Fruit fly (Drosophila melanogaster): Measurements from ENCODE around the gene jumu.
A peak's percentile ranks its signal among the peaks of the same experiment; 100 is the strongest.

jumu gene

DNA sequence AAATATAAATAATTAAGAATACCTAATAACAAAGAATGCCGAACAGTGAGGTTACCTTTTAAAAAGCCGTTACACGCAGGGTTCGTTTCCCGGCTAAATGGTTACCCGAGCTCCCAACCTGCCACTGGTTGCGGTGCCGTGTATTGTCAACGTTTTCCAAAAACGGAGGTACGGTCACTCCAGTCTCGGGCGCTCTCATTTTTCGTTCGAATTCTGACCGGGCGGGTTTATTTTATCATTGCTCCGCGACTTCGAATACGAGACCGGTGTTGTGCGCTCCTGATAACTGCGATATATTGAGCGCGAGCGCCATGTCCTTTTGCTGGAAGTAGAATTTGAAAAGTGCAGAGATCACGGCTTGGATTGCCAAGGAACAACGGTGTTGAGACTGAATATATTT is at the start of gene jumu:
TSS of gene jumu (plus strand) at position 196 of the 400 bp plus-strand sequence.
- TF ChIP-seq CG1620 (GFP tag; optimal IDR thresholded peaks at IDR 0.05), result no peak
- no peak for TF ChIP-seq Clk (GFP tag; optimal IDR thresholded peaks at IDR 0.05)
- peak; percentile 0 for TF ChIP-seq Mnt (GFP tag; optimal IDR thresholded peaks at IDR 0.05)
- TF ChIP-seq ovo (GFP tag; optimal IDR thresholded peaks at IDR 0.05), result peak; percentile 13
- no peak for TF ChIP-seq toe (GFP tag; optimal IDR thresholded peaks at IDR 0.05)
- no peak for TF ChIP-seq CG33017 (tag; optimal IDR thresholded peaks at IDR 0.05)
- TF ChIP-seq CG5204 (GFP tag; optimal IDR thresholded peaks at IDR 0.05), result no peak
- TF ChIP-seq bab1 (GFP tag; optimal IDR thresholded peaks at IDR 0.05), result peak; percentile 63
- TF ChIP-seq CG7101 (tag; optimal IDR thresholded peaks at IDR 0.05), result no peak
- no peak for TF ChIP-seq CG12768 (GFP tag; optimal IDR thresholded peaks at IDR 0.05)

DNA sequence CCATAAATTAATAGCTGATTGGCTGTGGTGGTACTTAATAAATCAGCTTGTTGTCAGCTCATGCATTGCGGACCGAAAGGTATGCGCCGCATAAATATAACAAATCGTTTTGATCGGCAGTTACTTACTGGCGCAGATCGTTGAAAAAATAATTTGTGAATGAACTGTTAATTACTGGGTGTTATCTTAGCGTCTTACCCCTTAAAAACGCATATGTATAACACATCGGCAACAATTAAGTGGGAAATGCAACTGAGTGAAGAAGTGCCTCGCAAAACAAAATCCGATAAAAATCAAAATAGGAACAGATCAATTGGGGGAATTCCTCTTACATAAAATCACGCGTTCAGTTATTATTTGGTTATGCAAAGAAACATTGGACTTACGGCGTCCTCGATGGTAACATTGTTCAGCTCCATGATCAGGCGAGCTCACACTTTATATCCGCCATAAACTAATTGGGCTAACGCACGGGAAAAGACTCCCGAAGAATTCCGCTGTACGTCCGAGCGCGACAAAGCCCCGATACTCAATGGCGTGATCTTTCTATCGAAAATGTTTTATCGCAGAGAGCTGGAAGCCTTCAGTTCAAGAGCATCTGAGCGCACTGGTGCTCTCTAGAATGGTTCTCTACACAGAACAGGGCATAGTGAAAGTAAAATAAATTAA is 38.8 kb upstream of the jumu start, which contains the start of gene CG6293:
TSS of gene CG6293 (minus strand) at position 538 of the 669 bp plus-strand sequence.
- TF ChIP-seq kay (GFP tag; ENCODE audit: borderline replicate concordance) (no peak), CG7101 (tag; optimal IDR thresholded peaks at IDR 0.05) (peak; percentile 3), CG5204 (GFP tag; optimal IDR thresholded peaks at IDR 0.05) (no peak), CG11617 (GFP tag; optimal IDR thresholded peaks at IDR 0.05) (peak; percentile 41), ovo (GFP tag; optimal IDR thresholded peaks at IDR 0.05) (no peak), CG1620 (GFP tag; optimal IDR thresholded peaks at IDR 0.05) (peak; percentile 47), cic (GFP tag; optimal IDR thresholded peaks at IDR 0.05) (no peak), cnc (optimal IDR thresholded peaks at IDR 0.05) (no peak), CG14711 (tag; optimal IDR thresholded peaks at IDR 0.05) (no peak), CG33017 (tag; optimal IDR thresholded peaks at IDR 0.05) (peak; percentile 9), bab1 (GFP tag; optimal IDR thresholded peaks at IDR 0.05) (no peak), Hr96 (GFP tag; optimal IDR thresholded peaks at IDR 0.05) (peak; percentile 51), CG7045 (GFP tag; optimal IDR thresholded peaks at IDR 0.05) (no peak), Mnt (GFP tag; optimal IDR thresholded peaks at IDR 0.05) (no peak), pad (GFP tag; optimal IDR thresholded peaks at IDR 0.05) (peak; percentile 92), CG12768 (GFP tag; optimal IDR thresholded peaks at IDR 0.05) (peak; percentile 57), tj (GFP tag; optimal IDR thresholded peaks at IDR 0.05) (no peak), toe (GFP tag; optimal IDR thresholded peaks at IDR 0.05) (no peak), Clk (GFP tag; optimal IDR thresholded peaks at IDR 0.05) (no peak), Crg-1 (GFP tag; optimal IDR thresholded peaks at IDR 0.05) (peak; percentile 19)

DNA sequence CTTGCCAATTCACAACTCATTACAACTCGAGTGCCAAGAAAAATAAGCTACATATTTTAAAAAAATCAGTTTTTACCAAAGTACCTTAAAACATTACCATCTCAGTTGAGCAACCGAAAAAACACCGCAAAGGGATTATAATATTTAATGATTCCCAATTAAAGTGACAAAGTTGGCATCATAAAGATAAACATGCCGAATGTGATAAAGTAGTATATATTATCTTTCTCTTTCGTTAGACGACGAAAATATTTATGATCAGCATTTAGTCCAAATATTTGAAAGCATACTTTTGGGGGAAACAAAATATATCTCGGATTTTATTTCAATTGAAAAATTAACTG is 38.3 kb upstream of the jumu start:
- TF ChIP-seq CG33017 (tag; optimal IDR thresholded peaks at IDR 0.05), result no peak
- no peak for TF ChIP-seq cic (GFP tag; optimal IDR thresholded peaks at IDR 0.05)
- peak; percentile 38 for TF ChIP-seq CG14711 (tag; optimal IDR thresholded peaks at IDR 0.05)
- no peak for TF ChIP-seq CG7101 (tag; optimal IDR thresholded peaks at IDR 0.05)
- TF ChIP-seq tj (GFP tag; optimal IDR thresholded peaks at IDR 0.05), result peak; percentile 60
- TF ChIP-seq CG7045 (GFP tag; optimal IDR thresholded peaks at IDR 0.05), result peak; percentile 41
- peak; percentile 20 for TF ChIP-seq CG11617 (GFP tag; optimal IDR thresholded peaks at IDR 0.05)
- no peak for TF ChIP-seq kay (GFP tag; ENCODE audit: borderline replicate concordance)
- no peak for TF ChIP-seq CG5204 (GFP tag; optimal IDR thresholded peaks at IDR 0.05)
- no peak for TF ChIP-seq Crg-1 (GFP tag; optimal IDR thresholded peaks at IDR 0.05)
- TF ChIP-seq bab1 (GFP tag; optimal IDR thresholded peaks at IDR 0.05), result no peak

DNA sequence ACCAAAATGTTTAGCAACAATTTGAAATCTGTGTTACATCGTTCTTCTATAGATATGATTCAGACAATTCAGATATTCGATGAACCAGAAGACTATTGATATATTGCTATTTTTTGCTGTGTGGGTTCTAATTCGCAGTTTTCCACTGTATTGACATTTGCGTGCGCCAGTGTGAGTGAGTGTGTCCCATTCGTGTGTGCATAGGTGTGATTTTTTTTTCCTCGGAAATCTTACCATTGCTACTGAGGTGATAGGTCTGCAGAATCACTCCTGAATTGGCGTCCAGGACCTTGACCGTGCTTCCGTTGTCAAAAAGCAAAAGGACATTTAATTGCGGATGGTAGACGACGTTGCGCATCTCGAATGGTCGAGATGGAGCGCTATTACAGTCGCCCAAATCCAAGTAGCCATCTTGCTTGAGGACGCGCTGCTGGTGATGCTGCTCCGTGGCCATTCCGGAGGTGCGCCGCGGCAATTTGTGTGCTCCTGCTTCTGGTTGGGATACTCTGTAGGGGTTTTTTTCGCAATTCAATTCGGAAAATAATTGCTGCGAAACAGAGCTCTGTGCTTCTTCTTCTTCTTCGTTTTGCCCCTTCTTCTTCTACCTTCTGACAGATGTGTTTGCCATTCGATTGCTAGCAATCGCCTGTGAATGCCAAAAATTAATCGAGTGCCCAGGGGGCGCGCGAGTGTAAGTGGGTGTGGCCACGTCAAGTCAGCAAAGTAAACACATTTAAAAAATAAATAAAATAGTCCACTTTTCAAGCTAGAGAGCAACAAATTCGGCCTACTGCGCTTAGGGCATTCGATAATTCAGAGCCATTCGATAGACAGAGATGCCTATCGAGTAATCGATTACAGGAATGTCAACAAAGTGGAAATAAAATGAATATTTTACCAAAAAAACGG is 19.0 kb upstream of the jumu start, which contains the start of the genes Bruce and CG12818:
TSS of gene Bruce (minus strand) at position 620 of the 909 bp plus-strand sequence.
TSS of gene CG12818 (plus strand) at position 848 of the 909 bp plus-strand sequence.
- no peak for TF ChIP-seq CG33017 (tag; optimal IDR thresholded peaks at IDR 0.05)
- no peak for TF ChIP-seq Clk (GFP tag; optimal IDR thresholded peaks at IDR 0.05)
- TF ChIP-seq CG11617 (GFP tag; optimal IDR thresholded peaks at IDR 0.05), result peak; percentile 11
- TF ChIP-seq CG7045 (GFP tag; optimal IDR thresholded peaks at IDR 0.05), result peak; percentile 44
- peak; percentile 40 for TF ChIP-seq tj (GFP tag; optimal IDR thresholded peaks at IDR 0.05)
- peak; percentile 34 for TF ChIP-seq Mnt (GFP tag; optimal IDR thresholded peaks at IDR 0.05)
- peak; percentile 29 for TF ChIP-seq pad (GFP tag; optimal IDR thresholded peaks at IDR 0.05)
- TF ChIP-seq CG7101 (tag; optimal IDR thresholded peaks at IDR 0.05), result peak; percentile 20
- no peak for TF ChIP-seq CG1620 (GFP tag; optimal IDR thresholded peaks at IDR 0.05)
- peak; percentile 36 for TF ChIP-seq CG12768 (GFP tag; optimal IDR thresholded peaks at IDR 0.05)
- peak; percentile 20 for TF ChIP-seq Crg-1 (GFP tag; optimal IDR thresholded peaks at IDR 0.05)

DNA sequence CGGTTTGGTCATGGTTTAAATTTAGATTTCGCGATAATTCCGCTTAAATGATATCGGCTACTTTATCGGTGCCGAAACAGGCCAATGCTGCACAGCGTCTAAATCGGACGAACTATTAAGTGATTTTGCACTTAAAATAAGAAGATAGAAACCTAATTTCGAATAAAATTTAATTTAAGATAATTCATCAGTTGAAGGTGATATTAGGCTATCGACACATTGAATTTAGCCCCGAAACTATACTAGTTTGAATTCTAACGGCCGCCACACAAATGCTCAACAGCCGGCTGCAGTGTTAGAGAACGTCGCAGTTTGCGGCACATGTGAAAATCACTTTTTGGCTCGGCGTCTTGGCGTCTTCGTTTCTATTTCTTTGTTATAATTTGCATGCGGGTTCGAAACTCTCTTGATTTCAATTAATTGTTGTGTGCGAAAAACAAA is 17.1 kb upstream of the jumu start, which contains the start of gene sle:
TSS of gene sle (plus strand) at position 293 of the 441 bp plus-strand sequence.
- peak; percentile 56 for TF ChIP-seq bab1 (GFP tag; optimal IDR thresholded peaks at IDR 0.05)
- TF ChIP-seq Clk (GFP tag; optimal IDR thresholded peaks at IDR 0.05), result peak; percentile 51
- TF ChIP-seq CG5204 (GFP tag; optimal IDR thresholded peaks at IDR 0.05), result no peak
- peak; percentile 84 for TF ChIP-seq ovo (GFP tag; optimal IDR thresholded peaks at IDR 0.05)
- no peak for TF ChIP-seq toe (GFP tag; optimal IDR thresholded peaks at IDR 0.05)
- TF ChIP-seq tj (GFP tag; optimal IDR thresholded peaks at IDR 0.05), result no peak
- TF ChIP-seq CG33017 (tag; optimal IDR thresholded peaks at IDR 0.05), result peak; percentile 63
- TF ChIP-seq Hr96 (GFP tag; optimal IDR thresholded peaks at IDR 0.05), result peak; percentile 85
- peak; percentile 88 for TF ChIP-seq CG1620 (GFP tag; optimal IDR thresholded peaks at IDR 0.05)
- TF ChIP-seq CG11617 (GFP tag; optimal IDR thresholded peaks at IDR 0.05), result peak; percentile 67
- TF ChIP-seq cnc (optimal IDR thresholded peaks at IDR 0.05), result no peak
- peak; percentile 61 for TF ChIP-seq cic (GFP tag; optimal IDR thresholded peaks at IDR 0.05)
- peak; percentile 81 for TF ChIP-seq CG7101 (tag; optimal IDR thresholded peaks at IDR 0.05)
- peak; percentile 77 for TF ChIP-seq CG12768 (GFP tag; optimal IDR thresholded peaks at IDR 0.05)
- TF ChIP-seq Mnt (GFP tag; optimal IDR thresholded peaks at IDR 0.05), result peak; percentile 87
- TF ChIP-seq Crg-1 (GFP tag; optimal IDR thresholded peaks at IDR 0.05), result peak; percentile 93
- no peak for TF ChIP-seq kay (GFP tag; ENCODE audit: borderline replicate concordance)
- peak; percentile 79 for TF ChIP-seq CG7045 (GFP tag; optimal IDR thresholded peaks at IDR 0.05)
- peak; percentile 82 for TF ChIP-seq pad (GFP tag; optimal IDR thresholded peaks at IDR 0.05)
- TF ChIP-seq CG14711 (tag; optimal IDR thresholded peaks at IDR 0.05), result peak; percentile 63

Measured in whole organism, adult.